Worm (Caenorhabditis elegans) whole organism, L4 larva: ENCODE data around the gene nrsn-1.

Experiments used
- D1046.2 ChIP-seq: fragments of 200-800 bp; sonication (Bioruptor generic); IDR thresholded peaks from 2 replicates; pipeline ENCODE4 v1.3.6; 2022; ENCODE audit warnings: missing genetic modification characterization, missing compliant biosample characterization
- F10B5.3 ChIP-seq: sonication (generic microtip); optimal IDR thresholded peaks from 2 replicates; lab custom pipeline; 2016; ENCODE audit warnings: mild to moderate bottlenecking, missing genetic modification characterization, missing compliant biosample characterization
- F44E2.7 ChIP-seq: fragments of 200-800 bp; sonication (Bioruptor generic); IDR thresholded peaks from 2 replicates; pipeline ENCODE4 v2.1.2; 2022; ENCODE audit warnings: missing genetic modification characterization, missing compliant biosample characterization
- F49E8.2 ChIP-seq: sonication (generic microtip); optimal IDR thresholded peaks from 2 replicates; lab custom pipeline; 2016; ENCODE audit warnings: missing compliant biosample characterization, mild to moderate bottlenecking, missing genetic modification characterization, borderline replicate concordance
- T20F7.1 ChIP-seq: fragments of 200-800 bp; sonication (Bioruptor generic); optimal IDR thresholded peaks from 2 replicates; lab custom pipeline; 2018; ENCODE audit warnings: mild to moderate bottlenecking, missing genetic modification characterization, missing compliant biosample characterization
- Y105C5A.15 ChIP-seq: fragments of 200-800 bp; sonication (Bioruptor generic); IDR thresholded peaks from 2 replicates; pipeline ENCODE4 v1.3.6; 2022; ENCODE audit warnings: missing genetic modification characterization, missing compliant biosample characterization
- Y48G9A.11 ChIP-seq: fragments of 200-800 bp; sonication (Bioruptor generic); IDR thresholded peaks from 2 replicates; pipeline ENCODE4 v1.3.6; 2022; ENCODE audit warnings: missing genetic modification reagents, missing genetic modification characterization, missing compliant biosample characterization
- Y75B8A.6 ChIP-seq: fragments of 200-800 bp; sonication (Bioruptor generic); IDR thresholded peaks from 2 replicates; pipeline ENCODE4 v1.3.6; 2022; ENCODE audit warnings: missing genetic modification reagents, missing genetic modification characterization, missing compliant biosample characterization
- ZK546.5 ChIP-seq, 2 experiments: sonication (generic microtip); optimal IDR thresholded peaks; 2 replicates each; lab custom pipeline; 2017; ENCODE audit warnings: missing biosample characterization in 2 of 2, missing genetic modification characterization in 2 of 2
- aha-1 ChIP-seq: fragments of 150-350 bp; peaks from one replicate; lab custom pipeline; 2014; ENCODE audit warnings: missing biosample characterization, missing genetic modification characterization
- aly-2 ChIP-seq: sonication (generic microtip); optimal IDR thresholded peaks from 2 replicates; lab custom pipeline; 2018; ENCODE audit warnings: missing biosample characterization, missing genetic modification characterization
- ama-1 ChIP-seq: fragments of 150-350 bp; optimal IDR thresholded peaks from 2 replicates; lab custom pipeline; 2014; ENCODE audit warnings: inconsistent platforms, mixed read lengths
- arid-1 ChIP-seq: fragments of 200-800 bp; sonication (Bioruptor generic); conservative IDR thresholded peaks from 2 replicates; pipeline ENCODE4 v1.3.6; 2022; ENCODE audit warnings: missing genetic modification reagents, missing genetic modification characterization, missing compliant biosample characterization
- ceh-28 ChIP-seq: fragments of 150-350 bp; optimal IDR thresholded peaks from 2 replicates; lab custom pipeline; 2014; ENCODE audit warnings: missing biosample characterization, missing genetic modification reagents, missing genetic modification characterization
- ceh-62 ChIP-seq: sonication (generic microtip); optimal IDR thresholded peaks from 2 replicates; lab custom pipeline; 2017; ENCODE audit warnings: missing biosample characterization, missing genetic modification characterization
- ceh-82 ChIP-seq: sonication (generic microtip); optimal IDR thresholded peaks from 2 replicates; lab custom pipeline; 2017; ENCODE audit warnings: missing biosample characterization, missing genetic modification characterization
- ces-1 ChIP-seq: fragments of 150-350 bp; sonication (generic microtip); optimal IDR thresholded peaks from 4 replicates; lab custom pipeline; 2014; ENCODE audit warnings: missing biosample characterization, missing genetic modification reagents, missing genetic modification characterization
- daf-12 ChIP-seq: fragments of 150-350 bp; optimal IDR thresholded peaks from 2 replicates; lab custom pipeline; 2014; ENCODE audit warnings: missing biosample characterization, missing genetic modification reagents, missing genetic modification characterization
- daf-8 ChIP-seq: fragments of 200-800 bp; sonication (Bioruptor generic); IDR thresholded peaks from 2 replicates; pipeline ENCODE4 v1.3.6; 2022; ENCODE audit warnings: missing genetic modification characterization, missing compliant biosample characterization
- dpl-1 ChIP-seq: fragments of 150-350 bp; optimal IDR thresholded peaks from 2 replicates; lab custom pipeline; 2014; ENCODE audit warnings: missing biosample characterization, missing genetic modification reagents, missing genetic modification characterization
- duxl-1 ChIP-seq: sonication (generic microtip); optimal IDR thresholded peaks from 2 replicates; lab custom pipeline; 2016; ENCODE audit warnings: mild to moderate bottlenecking, missing genetic modification characterization, moderate library complexity, missing compliant biosample characterization; ENCODE audit not compliant: poor library complexity
- egl-27 ChIP-seq: sonication (generic microtip); optimal IDR thresholded peaks from 3 replicates; lab custom pipeline; 2017; ENCODE audit warnings: missing biosample characterization, missing genetic modification reagents, missing genetic modification characterization
- egl-43 ChIP-seq: fragments of 200-800 bp; sonication (Bioruptor generic); IDR thresholded peaks from 2 replicates; pipeline ENCODE4 v1.3.6; 2022; ENCODE audit warnings: missing genetic modification reagents, missing genetic modification characterization, missing compliant biosample characterization
- gei-8 ChIP-seq: fragments of 200-800 bp; sonication (Bioruptor generic); optimal IDR thresholded peaks from 2 replicates; lab custom pipeline; 2018; ENCODE audit warnings: mild to moderate bottlenecking, missing genetic modification characterization, missing compliant biosample characterization
- hif-1 ChIP-seq, 2 experiments: sonication (generic microtip); optimal IDR thresholded peaks; 2 replicates each; lab custom pipeline; 2016 to 2017; ENCODE audit warnings: missing compliant biosample characterization in 2 of 2, missing genetic modification characterization in 2 of 2, missing genetic modification reagents in 2 of 2, missing genotype in 2 of 2, mild to moderate bottlenecking in 1 of 2
- hlh-11 ChIP-seq: fragments of 200-800 bp; sonication (Bioruptor generic); optimal IDR thresholded peaks from 2 replicates; lab custom pipeline; 2018; ENCODE audit warnings: mild to moderate bottlenecking, missing genetic modification characterization, missing compliant biosample characterization
- hlh-30 ChIP-seq: sonication (generic microtip); optimal IDR thresholded peaks from 2 replicates; lab custom pipeline; 2017; ENCODE audit warnings: antibody characterized with exemption, mild to moderate bottlenecking, missing genetic modification characterization, missing compliant biosample characterization; ENCODE audit not compliant: insufficient read depth
- hmg-1.1 ChIP-seq: fragments of 200-800 bp; sonication (Bioruptor generic); IDR thresholded peaks from 2 replicates; pipeline ENCODE4 v1.3.6; 2022; ENCODE audit warnings: missing genetic modification reagents, missing genetic modification characterization, missing compliant biosample characterization
- lin-13 ChIP-seq: fragments of 150-350 bp; optimal IDR thresholded peaks from 2 replicates; lab custom pipeline; 2014; ENCODE audit warnings: missing biosample characterization, missing genetic modification reagents, missing genetic modification characterization
- lin-29 ChIP-seq: fragments of 200-800 bp; sonication (Bioruptor generic); IDR thresholded peaks from 2 replicates; pipeline ENCODE4 v1.3.6; 2022; ENCODE audit warnings: missing genetic modification reagents, missing genetic modification characterization, missing compliant biosample characterization
- lir-3 ChIP-seq: sonication (generic microtip); optimal IDR thresholded peaks from 2 replicates; lab custom pipeline; 2016; ENCODE audit warnings: mild to moderate bottlenecking, missing genetic modification characterization, missing compliant biosample characterization
- lsy-2 ChIP-seq, 2 experiments: fragments of 150-350 bp in 1 of 2; sonication (generic microtip) in 1 of 2; optimal IDR thresholded peaks; 2 replicates each; lab custom pipeline; 2014 to 2017; ENCODE audit warnings: missing biosample characterization in 2 of 2, missing genetic modification characterization in 2 of 2
- madf-5 ChIP-seq, 2 experiments: fragments of 200-800 bp; sonication (Bioruptor generic); IDR thresholded peaks; 2 replicates each; pipeline ENCODE4 v1.3.6; 2022; ENCODE audit warnings: missing compliant biosample characterization in 2 of 2, missing genetic modification characterization in 2 of 2
- mep-1 ChIP-seq: fragments of 150-350 bp; sonication (generic microtip); optimal IDR thresholded peaks from 3 replicates; lab custom pipeline; 2014; ENCODE audit warnings: missing biosample characterization, missing genetic modification characterization
- mxl-2 ChIP-seq: fragments of 200-800 bp; sonication (Bioruptor generic); conservative IDR thresholded peaks from 2 replicates; pipeline ENCODE4 v1.3.6; 2022; ENCODE audit warnings: missing genetic modification reagents, missing genetic modification characterization, missing compliant biosample characterization
- nhr-102 ChIP-seq: sonication (generic microtip); optimal IDR thresholded peaks from 2 replicates; lab custom pipeline; 2016; ENCODE audit warnings: mild to moderate bottlenecking, missing genetic modification characterization, moderate library complexity, missing compliant biosample characterization
- nhr-111 ChIP-seq: fragments of 200-800 bp; sonication (Bioruptor generic); optimal IDR thresholded peaks from 2 replicates; lab custom pipeline; 2018; ENCODE audit warnings: mild to moderate bottlenecking, missing genetic modification characterization, missing compliant biosample characterization
- nhr-237 ChIP-seq: sonication (generic microtip); optimal IDR thresholded peaks from 2 replicates; lab custom pipeline; 2017; ENCODE audit warnings: missing biosample characterization, missing genetic modification characterization
- nhr-28 ChIP-seq: fragments of 150-350 bp; optimal IDR thresholded peaks from 2 replicates; lab custom pipeline; 2014; ENCODE audit warnings: missing biosample characterization, missing genetic modification characterization
- nhr-41 ChIP-seq: fragments of 200-800 bp; sonication (Bioruptor generic); IDR thresholded peaks from 2 replicates; pipeline ENCODE4 v1.3.6; 2022; ENCODE audit warnings: missing genetic modification reagents, missing genetic modification characterization, missing compliant biosample characterization
- nhr-48 ChIP-seq: sonication (generic microtip); optimal IDR thresholded peaks from 2 replicates; lab custom pipeline; 2016; ENCODE audit warnings: mild to moderate bottlenecking, missing genetic modification characterization, missing compliant biosample characterization
- nhr-6 ChIP-seq: fragments of 150-350 bp; optimal IDR thresholded peaks from 2 replicates; lab custom pipeline; 2014; ENCODE audit warnings: missing biosample characterization, missing genetic modification characterization
- nhr-76 ChIP-seq: fragments of 150-350 bp; optimal IDR thresholded peaks from 2 replicates; lab custom pipeline; 2014; ENCODE audit warnings: missing biosample characterization, missing genetic modification characterization
- pha-4 ChIP-seq, 2 experiments: fragments of 150-350 bp in 1 of 2; fragments of 200-800 bp in 1 of 2; sonication (Bioruptor generic) in 1 of 2; IDR thresholded peaks in 1 of 2; optimal IDR thresholded peaks in 1 of 2; 2 replicates each; pipeline versions ENCODE4 v1.3.6 to Lab custom; 2014 to 2022; ENCODE audit warnings: missing genetic modification characterization in 2 of 2, missing genetic modification reagents in 2 of 2, missing biosample characterization in 1 of 2, missing compliant biosample characterization in 1 of 2
- pqm-1 ChIP-seq: sonication (generic microtip); optimal IDR thresholded peaks from 2 replicates; lab custom pipeline; 2017; ENCODE audit warnings: missing biosample characterization, missing genetic modification characterization
- rbr-2 ChIP-seq: sonication (generic microtip); optimal IDR thresholded peaks from 2 replicates; lab custom pipeline; 2016; ENCODE audit warnings: missing genotype, missing genetic modification characterization, missing compliant biosample characterization
- snpc-4 ChIP-seq: fragments of 150-350 bp; optimal IDR thresholded peaks from 2 replicates; lab custom pipeline; 2014; ENCODE audit warnings: missing biosample characterization, missing genetic modification characterization
- tag-97 ChIP-seq: fragments of 200-800 bp; sonication (Bioruptor generic); IDR thresholded peaks from 2 replicates; pipeline ENCODE4 v1.3.6; 2022; ENCODE audit warnings: missing genetic modification characterization, missing compliant biosample characterization
- tra-1 ChIP-seq: fragments of 200-800 bp; sonication (Bioruptor generic); IDR thresholded peaks from 2 replicates; pipeline ENCODE4 v1.3.6; 2022; ENCODE audit warnings: missing genetic modification reagents, missing genetic modification characterization, missing compliant biosample characterization
- unc-130 ChIP-seq: sonication (generic microtip); optimal IDR thresholded peaks from 2 replicates; lab custom pipeline; 2016; ENCODE audit warnings: missing genetic modification reagents, missing genetic modification characterization, missing compliant biosample characterization
- zfp-2 ChIP-seq: sonication (generic microtip); optimal IDR thresholded peaks from 2 replicates; lab custom pipeline; 2016; ENCODE audit warnings: mild to moderate bottlenecking, missing genetic modification characterization, missing compliant biosample characterization
- ztf-11 ChIP-seq: fragments of 150-350 bp; optimal IDR thresholded peaks from 2 replicates; lab custom pipeline; 2014; ENCODE audit warnings: missing biosample characterization, missing genetic modification characterization

Gene nrsn-1

ce11 chrV:3759419-3759915 lies 43.7 kb upstream of the nrsn-1 start, which contains the start of gene chk-1 (continued):
- TF ChIP-seq lin-29 (GFP tag; lab: Robert Waterston, UW) (no peak), aha-1 (no peak), tag-97 (GFP tag; lab: Robert Waterston, UW) (no peak), daf-12 (tag; lab: Kevin White, UChicago) (no peak), ZK546.5 (tag; optimal IDR thresholded peaks at IDR 0.05; lab: Kevin White, UChicago) (no peak), zfp-2 (tag; lab: Kevin White, UChicago) (no peak), nhr-41 (no peak), rbr-2 (tag; lab: Kevin White, UChicago) (peak; percentile 39), ceh-62 (no peak), pha-4 (GFP tag; IDR thresholded peaks at IDR 0.05; lab: Robert Waterston, UW) (no peak), pha-4 (tag; optimal IDR thresholded peaks at IDR 0.05; lab: Kevin White, UChicago) (peak; percentile 24), lin-13 (GFP tag; lab: Kevin White, UChicago) (no peak), ztf-11 (tag; lab: Kevin White, UChicago) (no peak), madf-5 (GFP tag; IDR thresholded peaks at IDR 0.05; lab: Robert Waterston, UW) (no peak), daf-8 (GFP tag; lab: Robert Waterston, UW) (no peak), pqm-1 (tag; lab: Kevin White, UChicago) (no peak), mxl-2 (no peak), dpl-1 (GFP tag; lab: Kevin White, UChicago) (peak; percentile 95), hif-1 (tag; optimal IDR thresholded peaks at IDR 0.05; lab: Kevin White, UChicago) (peak in 1 of 2 experiments; percentile 63), tra-1 (no peak), nhr-48 (tag; lab: Kevin White, UChicago) (no peak), ceh-82 (tag; lab: Kevin White, UChicago) (no peak), nhr-111 (GFP tag; lab: Kevin White, UChicago) (no peak), aly-2 (tag; lab: Kevin White, UChicago) (no peak), snpc-4 (tag; lab: Kevin White, UChicago) (no peak), lir-3 (tag; lab: Kevin White, UChicago) (no peak), gei-8 (GFP tag; lab: Kevin White, UChicago) (no peak), unc-130 (GFP tag; lab: Kevin White, UChicago) (no peak), ama-1 (lab: Kevin White, UChicago) (no peak), mep-1 (tag; lab: Kevin White, UChicago) (no peak), ces-1 (GFP tag; lab: Kevin White, UChicago) (no peak), nhr-102 (no peak), Y75B8A.6 (GFP tag; lab: Robert Waterston, UW) (no peak), Y48G9A.11 (GFP tag; lab: Robert Waterston, UW) (peak; percentile 97), arid-1 (GFP tag; lab: Robert Waterston, UW) (no peak), nhr-6 (no peak), egl-43 (no peak), duxl-1 (no peak), Y105C5A.15 (GFP tag; lab: Robert Waterston, UW) (no peak), F44E2.7 (no peak), F10B5.3 (tag; lab: Kevin White, UChicago) (no peak), F49E8.2 (no peak), egl-27 (tag; lab: Kevin White, UChicago) (no peak), D1046.2 (GFP tag; lab: Robert Waterston, UW) (no peak), nhr-76 (tag; lab: Kevin White, UChicago) (no peak), hlh-30 (tag; lab: Kevin White, UChicago) (peak; percentile 52), T20F7.1 (GFP tag; lab: Kevin White, UChicago) (no peak), ceh-28 (tag; lab: Kevin White, UChicago) (no peak), nhr-237 (tag; lab: Kevin White, UChicago) (no peak), lsy-2 (tag; optimal IDR thresholded peaks at IDR 0.05; lab: Kevin White, UChicago) (no peak), hlh-11 (tag; lab: Kevin White, UChicago) (peak; percentile 50), nhr-28 (tag; lab: Kevin White, UChicago) (no peak), hmg-1.1 (GFP tag; lab: Robert Waterston, UW) (no peak)
